Fruit fly (Drosophila melanogaster) whole organism, adult: ENCODE measurements around the gene lin-28.
A peak's percentile ranks its signal among the peaks of the same experiment; 100 is the strongest.

Experiments
- CG11617 ChIP-seq: fragments of 200-800 bp; sonication (Bioruptor generic); optimal IDR thresholded peaks from 2 replicates; lab custom pipeline; 2017; ENCODE audit warnings: mild to moderate bottlenecking, missing biosample characterization, missing genetic modification reagents, missing genetic modification characterization
- CG12768 ChIP-seq: fragments of 200-800 bp; sonication (Bioruptor generic); optimal IDR thresholded peaks from 2 replicates; lab custom pipeline; 2017; ENCODE audit warnings: missing biosample characterization, missing genetic modification characterization, mild to moderate bottlenecking, moderate library complexity, missing genetic modification reagents
- CG14711 ChIP-seq: fragments of 200-800 bp; sonication (Bioruptor generic); optimal IDR thresholded peaks from 2 replicates; lab custom pipeline; 2018; ENCODE audit warnings: missing biosample characterization, mild to moderate bottlenecking, missing genetic modification characterization, moderate library complexity
- CG1620 ChIP-seq: fragments of 200-800 bp; sonication (Bioruptor generic); optimal IDR thresholded peaks from 2 replicates; lab custom pipeline; 2016; ENCODE audit warnings: missing biosample characterization, missing genetic modification characterization
- CG33017 ChIP-seq: fragments of 200-800 bp; sonication (Bioruptor generic); optimal IDR thresholded peaks from 2 replicates; lab custom pipeline; 2018; ENCODE audit warnings: missing biosample characterization, mild to moderate bottlenecking, missing genetic modification characterization, moderate library complexity
- CG5204 ChIP-seq: fragments of 200-800 bp; sonication (Bioruptor generic); optimal IDR thresholded peaks from 2 replicates; lab custom pipeline; 2016; ENCODE audit warnings: missing biosample characterization, missing genetic modification characterization
- CG7045 ChIP-seq: fragments of 200-800 bp; sonication (Bioruptor generic); optimal IDR thresholded peaks from 2 replicates; lab custom pipeline; 2017; ENCODE audit warnings: missing biosample characterization, mild to moderate bottlenecking, missing genetic modification characterization
- CG7101 ChIP-seq: fragments of 200-800 bp; sonication (Bioruptor generic); optimal IDR thresholded peaks from 2 replicates; lab custom pipeline; 2018; ENCODE audit warnings: missing biosample characterization, mild to moderate bottlenecking, missing genetic modification characterization, moderate library complexity
- Clk ChIP-seq: fragments of 200-800 bp; sonication (Bioruptor generic); optimal IDR thresholded peaks from 2 replicates; lab custom pipeline; 2017; ENCODE audit warnings: missing biosample characterization, missing genetic modification characterization
- Crg-1 ChIP-seq: fragments of 200-800 bp; sonication (Bioruptor generic); optimal IDR thresholded peaks from 2 replicates; lab custom pipeline; 2016; ENCODE audit warnings: missing biosample characterization, missing genetic modification characterization
- Hr96 ChIP-seq: fragments of 200-800 bp; sonication (Bioruptor generic); optimal IDR thresholded peaks from 2 replicates; lab custom pipeline; 2016; ENCODE audit warnings: missing biosample characterization, missing genetic modification characterization
- Mnt ChIP-seq: fragments of 200-800 bp; sonication (Bioruptor generic); optimal IDR thresholded peaks from 2 replicates; lab custom pipeline; 2016; ENCODE audit warnings: missing biosample characterization, mild to moderate bottlenecking, missing genetic modification characterization
- bab1 ChIP-seq: fragments of 200-800 bp; sonication (Bioruptor generic); optimal IDR thresholded peaks from 3 replicates; lab custom pipeline; 2019; ENCODE audit warnings: missing biosample characterization, mild to moderate bottlenecking, missing genetic modification characterization, moderate library complexity
- cic ChIP-seq: fragments of 200-800 bp; sonication (Bioruptor generic); optimal IDR thresholded peaks from 2 replicates; lab custom pipeline; 2017; ENCODE audit warnings: missing biosample characterization, mild to moderate bottlenecking, missing genetic modification characterization, moderate library complexity
- cnc ChIP-seq, 2 experiments: fragments of >200 bp; optimal IDR thresholded peaks; 2 replicates each; lab custom pipeline; 2017
- kay ChIP-seq: fragments of 200-800 bp; sonication (Bioruptor generic); peaks from one replicate; lab custom pipeline; 2016; ENCODE audit warnings: missing biosample characterization, missing genetic modification characterization, borderline replicate concordance
- ovo ChIP-seq: fragments of 200-800 bp; sonication (Bioruptor generic); optimal IDR thresholded peaks from 2 replicates; lab custom pipeline; 2016; ENCODE audit warnings: missing biosample characterization, missing genetic modification characterization
- pad ChIP-seq: fragments of 200-800 bp; sonication (Bioruptor generic); optimal IDR thresholded peaks from 3 replicates; lab custom pipeline; 2017; ENCODE audit warnings: missing biosample characterization, missing genetic modification characterization, mild to moderate bottlenecking, moderate library complexity, missing genetic modification reagents
- tj ChIP-seq: fragments of 200-800 bp; sonication (Bioruptor generic); optimal IDR thresholded peaks from 3 replicates; lab custom pipeline; 2017; ENCODE audit warnings: missing biosample characterization, mild to moderate bottlenecking, missing genetic modification characterization, moderate library complexity
- toe ChIP-seq: fragments of 200-800 bp; sonication (Bioruptor generic); optimal IDR thresholded peaks from 2 replicates; lab custom pipeline; 2016; ENCODE audit warnings: missing biosample characterization, missing genetic modification characterization

Gene lin-28

DNA sequence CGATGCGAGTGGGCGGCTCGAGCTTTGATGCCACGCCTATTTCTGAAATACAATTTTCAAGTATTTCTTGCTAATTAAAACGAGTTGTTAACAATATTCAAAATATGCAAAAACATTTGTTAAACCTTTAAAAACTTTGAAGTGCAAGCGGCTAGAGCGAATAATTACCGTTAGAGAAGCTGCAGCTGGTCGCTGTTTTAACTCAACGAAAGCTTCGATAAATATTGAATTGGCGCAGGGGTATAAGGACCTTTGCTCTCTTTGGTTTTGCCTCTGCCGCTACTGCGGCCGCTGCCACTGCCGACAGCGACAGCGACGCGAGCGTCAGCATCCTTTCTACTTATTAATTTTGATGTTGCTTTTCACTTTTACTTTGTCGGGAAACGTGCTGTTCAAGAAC is 8.8 kb downstream of the lin-28 start:
- TF ChIP-seq toe (GFP tag; lab: Kevin White, UChicago) = no peak
- TF ChIP-seq tj (GFP tag; lab: Kevin White, UChicago) = no peak
- no peak for TF ChIP-seq Crg-1
- TF ChIP-seq CG7045 (GFP tag; lab: Kevin White, UChicago) = no peak
- TF ChIP-seq Hr96 = no peak
- TF ChIP-seq CG33017 (tag; lab: Kevin White, UChicago) = no peak
- TF ChIP-seq CG1620 = no peak
- TF ChIP-seq CG5204 = no peak
- TF ChIP-seq CG11617 = no peak
- TF ChIP-seq cic = no peak
- no peak for TF ChIP-seq CG7101 (tag; lab: Kevin White, UChicago)
- TF ChIP-seq CG14711 (tag; lab: Kevin White, UChicago) = no peak
- TF ChIP-seq CG12768 (GFP tag; lab: Kevin White, UChicago) = no peak
- no peak for TF ChIP-seq ovo (GFP tag; lab: Kevin White, UChicago)
- no peak for TF ChIP-seq Mnt (GFP tag; lab: Kevin White, UChicago)
- TF ChIP-seq Clk (GFP tag; lab: Kevin White, UChicago) = no peak
- no peak for TF ChIP-seq pad
- no peak for TF ChIP-seq cnc (optimal IDR thresholded peaks at IDR 0.05; lab: Kevin White, UChicago)
- TF ChIP-seq kay (GFP tag; lab: Kevin White, UChicago) = no peak
- TF ChIP-seq bab1 = no peak

DNA sequence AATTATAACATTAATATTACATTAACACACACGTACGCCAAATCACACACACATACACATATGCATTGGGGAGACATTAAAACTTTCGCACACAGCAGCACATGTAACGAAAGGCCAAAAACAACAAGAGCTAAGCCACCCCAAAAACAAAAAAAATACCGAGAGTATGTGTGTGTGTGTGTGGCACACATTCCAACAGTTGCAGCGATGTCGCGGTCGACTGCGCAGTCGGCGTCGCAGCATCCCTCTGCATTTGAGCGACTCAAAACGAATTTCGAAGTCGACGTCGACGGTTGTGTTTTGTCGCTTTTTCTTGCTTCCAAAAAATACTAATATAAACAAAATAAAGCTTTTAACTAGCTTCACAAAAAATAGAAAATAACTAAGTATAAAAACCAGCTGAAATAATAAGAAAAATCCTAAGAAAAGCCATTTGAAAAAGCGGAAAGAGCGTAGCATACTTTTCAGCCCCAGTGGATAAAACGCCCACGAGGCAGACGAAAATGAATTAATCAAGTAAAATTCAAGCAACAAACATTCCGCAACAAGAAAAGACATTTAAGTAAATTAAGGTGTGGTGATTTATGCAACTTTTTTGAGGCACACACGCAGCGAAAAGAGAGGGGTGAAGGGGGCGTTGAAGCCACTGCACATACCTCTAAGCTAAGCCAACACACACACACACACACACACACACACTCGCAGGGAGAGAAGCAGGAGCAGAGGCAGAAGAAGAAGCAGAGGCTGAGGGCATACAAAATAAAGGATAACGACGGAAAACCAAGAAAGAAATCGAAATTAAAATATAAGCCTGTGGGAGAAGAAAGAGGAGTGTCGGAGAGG is 9.6 kb downstream of the lin-28 start, which contains the start of gene CG46320:
TSS of gene CG46320 (plus strand) at position 246 of the 843 bp plus-strand sequence.
- TF ChIP-seq cic (no peak), CG1620 (no peak), CG7101 (tag; lab: Kevin White, UChicago) (no peak), kay (GFP tag; lab: Kevin White, UChicago) (peak; percentile 67), CG12768 (GFP tag; lab: Kevin White, UChicago) (no peak), CG11617 (no peak)

DNA sequence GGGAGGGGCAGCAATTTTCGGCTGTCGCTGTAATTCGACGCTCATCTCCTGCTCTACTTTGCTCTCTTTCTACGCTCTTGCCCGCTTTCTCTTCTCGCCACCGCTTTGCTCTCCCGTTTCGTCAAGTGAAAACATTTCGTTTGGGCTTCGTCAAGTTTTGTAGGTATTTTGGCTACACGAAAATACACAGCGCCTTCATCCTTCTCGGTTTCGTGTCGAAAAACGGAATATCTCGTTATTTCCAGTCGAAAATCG is 10.2 kb downstream of the lin-28 start:
- TF ChIP-seq Crg-1 (no peak), cic (no peak), kay (GFP tag; lab: Kevin White, UChicago) (no peak), bab1 (no peak), CG7045 (GFP tag; lab: Kevin White, UChicago) (no peak), CG7101 (tag; lab: Kevin White, UChicago) (no peak), CG11617 (no peak), tj (GFP tag; lab: Kevin White, UChicago) (no peak), CG12768 (GFP tag; lab: Kevin White, UChicago) (no peak), Hr96 (no peak), toe (GFP tag; lab: Kevin White, UChicago) (no peak), cnc (optimal IDR thresholded peaks at IDR 0.05; lab: Kevin White, UChicago) (no peak), ovo (GFP tag; lab: Kevin White, UChicago) (no peak), CG14711 (tag; lab: Kevin White, UChicago) (no peak), pad (no peak), CG33017 (tag; lab: Kevin White, UChicago) (no peak), CG5204 (no peak), Mnt (GFP tag; lab: Kevin White, UChicago) (no peak)

DNA sequence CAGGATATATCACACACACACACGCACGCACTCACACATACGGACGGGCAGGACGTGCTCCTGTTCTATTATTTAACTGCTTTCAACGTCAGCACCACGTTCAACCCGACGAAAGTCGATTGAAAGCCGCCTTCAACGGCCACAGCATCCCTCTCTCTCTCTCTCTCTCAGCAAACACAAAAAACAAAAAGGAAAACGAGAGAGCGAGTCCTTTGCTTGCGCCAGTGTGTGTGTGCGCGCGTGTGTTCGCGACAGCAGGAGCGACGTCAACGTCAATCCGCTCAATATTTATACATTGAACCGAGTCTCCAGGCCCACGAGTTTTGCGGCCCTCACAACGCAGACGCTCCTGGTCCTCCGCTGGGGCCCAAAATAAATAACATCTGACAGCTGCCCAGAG is 11.0 kb downstream of the lin-28 start:
- no peak for TF ChIP-seq Hr96
- TF ChIP-seq CG5204 = no peak
- no peak for TF ChIP-seq CG11617
- peak; percentile 22 for TF ChIP-seq CG12768 (GFP tag; lab: Kevin White, UChicago)
- no peak for TF ChIP-seq toe (GFP tag; lab: Kevin White, UChicago)
- no peak for TF ChIP-seq Clk (GFP tag; lab: Kevin White, UChicago)
- TF ChIP-seq CG7101 (tag; lab: Kevin White, UChicago) = no peak

DNA sequence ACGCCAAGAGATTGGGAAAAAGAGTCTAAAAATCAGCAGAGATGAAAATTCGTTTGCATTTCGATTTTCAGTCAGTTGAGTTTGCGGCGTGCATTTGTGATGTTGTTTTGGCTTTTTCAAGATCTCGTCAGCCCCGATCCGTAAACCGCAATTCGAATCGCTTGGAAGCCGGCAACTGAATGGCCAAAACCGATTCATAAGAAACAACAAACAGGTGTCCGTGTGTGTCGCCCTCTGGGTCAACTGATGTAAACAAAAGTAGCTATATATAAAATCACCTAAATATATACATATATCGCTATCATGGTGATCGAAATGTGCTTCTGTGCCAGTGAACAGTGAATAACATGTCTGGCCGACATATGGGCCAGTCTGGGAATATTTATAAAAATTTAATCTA is 12.3 kb downstream of the lin-28 start:
- TF ChIP-seq tj (GFP tag; lab: Kevin White, UChicago) = no peak
- no peak for TF ChIP-seq CG5204
- TF ChIP-seq CG12768 (GFP tag; lab: Kevin White, UChicago) = no peak
- no peak for TF ChIP-seq Mnt (GFP tag; lab: Kevin White, UChicago)
- TF ChIP-seq ovo (GFP tag; lab: Kevin White, UChicago) = no peak
- TF ChIP-seq CG1620 = no peak
- TF ChIP-seq Clk (GFP tag; lab: Kevin White, UChicago) = no peak
- no peak for TF ChIP-seq pad
- TF ChIP-seq cic = no peak
- TF ChIP-seq toe (GFP tag; lab: Kevin White, UChicago) = no peak
- no peak for TF ChIP-seq CG11617
- TF ChIP-seq Hr96 = no peak
- TF ChIP-seq Crg-1 = no peak
- TF ChIP-seq CG33017 (tag; lab: Kevin White, UChicago) = no peak
- no peak for TF ChIP-seq kay (GFP tag; lab: Kevin White, UChicago)
- TF ChIP-seq CG14711 (tag; lab: Kevin White, UChicago) = no peak
- no peak for TF ChIP-seq CG7101 (tag; lab: Kevin White, UChicago)
- TF ChIP-seq bab1 = no peak
- TF ChIP-seq cnc (optimal IDR thresholded peaks at IDR 0.05; lab: Kevin White, UChicago) = no peak
- TF ChIP-seq CG7045 (GFP tag; lab: Kevin White, UChicago) = no peak

DNA sequence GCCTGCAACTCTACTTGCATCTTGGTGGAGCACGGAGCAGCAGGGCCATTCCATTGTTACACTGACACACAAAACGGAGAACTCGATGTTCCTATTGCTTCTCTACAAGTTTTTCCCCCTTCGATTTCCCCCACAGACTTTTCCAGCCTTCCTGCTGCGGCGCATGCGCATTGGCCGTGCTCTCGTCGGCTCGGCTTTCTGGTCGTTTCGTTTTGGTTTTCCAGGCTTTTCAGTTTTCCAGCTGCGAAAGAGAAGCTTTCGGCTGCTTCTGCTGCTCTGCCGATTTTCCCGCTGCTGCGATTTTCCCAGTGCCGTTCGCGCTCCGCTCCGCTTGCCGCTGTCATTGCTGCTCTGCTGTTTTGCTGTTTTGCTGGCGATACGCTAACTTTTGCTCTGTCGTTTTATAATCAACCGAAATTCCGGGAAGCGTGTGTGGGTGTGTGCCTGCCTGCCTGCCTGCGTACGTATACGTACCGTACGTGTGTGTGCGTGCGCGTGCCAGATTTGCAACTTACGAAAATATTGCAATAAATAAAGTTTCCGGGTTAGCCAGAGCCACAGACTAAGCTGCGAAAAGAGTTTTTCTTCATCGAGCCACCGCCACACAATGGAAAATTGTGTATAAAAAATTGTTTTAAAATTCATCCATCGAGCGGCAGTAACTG is 23.9 kb downstream of the lin-28 start:
- TF ChIP-seq CG5204 (no peak), bab1 (no peak), Mnt (GFP tag; lab: Kevin White, UChicago) (no peak), CG7045 (GFP tag; lab: Kevin White, UChicago) (no peak), Clk (GFP tag; lab: Kevin White, UChicago) (no peak), ovo (GFP tag; lab: Kevin White, UChicago) (no peak), cic (no peak), kay (GFP tag; lab: Kevin White, UChicago) (no peak), pad (no peak), CG14711 (tag; lab: Kevin White, UChicago) (no peak), CG7101 (tag; lab: Kevin White, UChicago) (no peak), CG33017 (tag; lab: Kevin White, UChicago) (no peak), Crg-1 (no peak), tj (GFP tag; lab: Kevin White, UChicago) (no peak)
